Worm (Caenorhabditis elegans) whole organism, midembryonic: ENCODE data around the gene Y73B6BL.288.

Experiments
- T22C8.4 ChIP-seq: fragments of 200-800 bp; sonication (Bioruptor generic); IDR thresholded peaks from 2 replicates; pipeline ENCODE4 v1.3.6; 2022; ENCODE audit warnings: missing genetic modification characterization, missing compliant biosample characterization
- flt-1 ChIP-seq: fragments of 200-800 bp; sonication (Bioruptor generic); IDR thresholded peaks from 2 replicates; pipeline ENCODE4 v1.3.6; 2022; ENCODE audit warnings: missing genetic modification characterization, missing compliant biosample characterization
- med-1 ChIP-seq: sonication (generic microtip); optimal IDR thresholded peaks from 2 replicates; lab custom pipeline; 2017; ENCODE audit warnings: missing genetic modification characterization, mild to moderate bottlenecking, missing compliant biosample characterization, antibody characterized with exemption, missing genetic modification reagents; ENCODE audit not compliant: insufficient read depth
- ref-1 ChIP-seq: fragments of 200-800 bp; sonication (Bioruptor generic); conservative IDR thresholded peaks from 2 replicates; pipeline ENCODE4 v1.3.6; 2022; ENCODE audit warnings: missing genetic modification reagents, missing genetic modification characterization, missing compliant biosample characterization
- tab-1 ChIP-seq: fragments of 200-800 bp; sonication (Bioruptor generic); IDR thresholded peaks from 2 replicates; pipeline ENCODE4 v1.3.6; 2022; ENCODE audit warnings: missing genetic modification characterization, missing compliant biosample characterization

DNA sequence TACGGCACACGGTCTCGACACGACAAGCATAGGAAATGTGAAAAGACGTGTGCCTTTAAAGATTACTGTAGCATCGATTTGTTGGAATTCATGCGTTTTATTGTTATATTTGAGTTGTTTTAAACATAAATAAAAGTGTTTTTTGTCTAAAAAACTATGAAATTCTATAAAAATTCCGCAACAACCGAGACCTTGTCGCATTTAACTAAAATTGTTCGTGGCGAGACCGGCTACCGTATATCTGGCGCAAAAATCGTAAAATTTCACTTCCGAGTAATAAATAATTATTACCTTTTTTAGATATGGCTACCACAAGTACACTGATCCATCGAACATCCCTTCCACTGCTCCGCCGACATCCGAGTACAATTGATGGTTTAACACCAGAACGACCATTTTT is 5.0 kb downstream of the Y73B6BL.288 start, which contains the start of gene ipla-6:
- TF ChIP-seq ref-1 (GFP tag; lab: Robert Waterston, UW) (no peak), tab-1 (no peak), T22C8.4 (GFP tag; lab: Robert Waterston, UW) (no peak), flt-1 (GFP tag; lab: Robert Waterston, UW) (no peak), med-1 (GFP tag; lab: Kevin White, UChicago) (no peak)
